Fruit fly (Drosophila melanogaster) whole organism, embryonic: ENCODE data around the gene CG10948.

Experiments
- Adf1 ChIP-seq: fragments of 200-800 bp; sonication (Bioruptor generic); IDR thresholded peaks from 2 replicates; pipeline ENCODE4 v1.3.6; 2022; ENCODE audit warnings: missing biosample characterization, missing genetic modification characterization
- CG10431 ChIP-seq: fragments of 200-800 bp; sonication (Bioruptor generic); optimal IDR thresholded peaks from 3 replicates; lab custom pipeline; 2018; ENCODE audit warnings: missing biosample characterization, mild to moderate bottlenecking, missing genetic modification characterization
- CG11456 ChIP-seq: fragments of 200-800 bp; sonication (Bioruptor generic); IDR thresholded peaks from 3 replicates; pipeline ENCODE4 v1.3.6; 2022; ENCODE audit warnings: missing biosample characterization, missing genetic modification characterization
- CG11723 ChIP-seq: fragments of 200-800 bp; sonication (Bioruptor generic); optimal IDR thresholded peaks from 2 replicates; lab custom pipeline; 2017; ENCODE audit warnings: missing biosample characterization, mild to moderate bottlenecking, missing genetic modification characterization
- CG13287 ChIP-seq: fragments of 200-800 bp; sonication (Bioruptor generic); IDR thresholded peaks from 2 replicates; pipeline ENCODE4 v1.3.6; 2022; ENCODE audit warnings: missing biosample characterization, missing genetic modification characterization; ENCODE audit not compliant: partially characterized antibody
- CG14441 ChIP-seq: fragments of 200-800 bp; sonication (Bioruptor generic); IDR thresholded peaks from 2 replicates; pipeline ENCODE4 v1.3.6; 2022; ENCODE audit warnings: missing biosample characterization, missing genetic modification characterization
- CG16815 ChIP-seq: fragments of 200-800 bp; sonication (Bioruptor generic); optimal IDR thresholded peaks from 3 replicates; lab custom pipeline; 2017; ENCODE audit warnings: missing biosample characterization, mild to moderate bottlenecking, missing genetic modification characterization
- CG1832 ChIP-seq: fragments of 200-800 bp; sonication (Bioruptor generic); optimal IDR thresholded peaks from 2 replicates; lab custom pipeline; 2017; ENCODE audit warnings: missing biosample characterization, mild to moderate bottlenecking, missing genetic modification characterization, inconsistent platforms
- CG2116 ChIP-seq: fragments of 200-800 bp; sonication (Bioruptor generic); optimal IDR thresholded peaks from 3 replicates; lab custom pipeline; 2018; ENCODE audit warnings: missing biosample characterization, mild to moderate bottlenecking, missing genetic modification characterization
- CG2120 ChIP-seq: fragments of 200-800 bp; sonication (Bioruptor generic); optimal IDR thresholded peaks from 3 replicates; lab custom pipeline; 2016; ENCODE audit warnings: missing biosample characterization, missing genetic modification characterization
- CG30403 ChIP-seq: fragments of 200-800 bp; sonication (Bioruptor generic); optimal IDR thresholded peaks from 3 replicates; lab custom pipeline; 2016; ENCODE audit warnings: missing biosample characterization, missing genetic modification characterization
- CG31365 ChIP-seq: fragments of 200-800 bp; sonication (Bioruptor generic); optimal IDR thresholded peaks from 2 replicates; lab custom pipeline; 2018; ENCODE audit warnings: missing biosample characterization, mild to moderate bottlenecking, missing genetic modification characterization
- CG42726 ChIP-seq: fragments of 200-800 bp; sonication (Bioruptor generic); IDR thresholded peaks from 2 replicates; pipeline ENCODE4 v1.3.6; 2022; ENCODE audit warnings: missing biosample characterization, missing genetic modification characterization; ENCODE audit not compliant: partially characterized antibody
- CG4707 ChIP-seq: fragments of 200-800 bp; sonication (Bioruptor generic); optimal IDR thresholded peaks from 2 replicates; lab custom pipeline; 2018; ENCODE audit warnings: missing biosample characterization, mild to moderate bottlenecking, missing genetic modification characterization, moderate library complexity
- CG5953 ChIP-seq: fragments of 200-800 bp; sonication (Bioruptor generic); IDR thresholded peaks from 2 replicates; pipeline ENCODE4 v1.3.6; 2022; ENCODE audit warnings: missing biosample characterization, missing genetic modification characterization
- CG7271 ChIP-seq: fragments of 200-800 bp; sonication (Bioruptor generic); optimal IDR thresholded peaks from 2 replicates; lab custom pipeline; 2018; ENCODE audit warnings: missing biosample characterization, mild to moderate bottlenecking, missing genetic modification characterization, moderate library complexity
- CG7839 ChIP-seq: fragments of 200-800 bp; sonication (Bioruptor generic); optimal IDR thresholded peaks from 3 replicates; lab custom pipeline; 2018; ENCODE audit warnings: missing biosample characterization, mild to moderate bottlenecking, missing genetic modification characterization, moderate library complexity
- CG9215 ChIP-seq: fragments of 200-800 bp; sonication (Bioruptor generic); IDR thresholded peaks from 2 replicates; pipeline ENCODE4 v1.3.6; 2022; ENCODE audit warnings: missing biosample characterization, missing genetic modification characterization
- CG9932 ChIP-seq: fragments of 200-800 bp; sonication (Bioruptor generic); IDR thresholded peaks from 2 replicates; pipeline ENCODE4 v1.3.6; 2022; ENCODE audit warnings: missing biosample characterization, missing genetic modification characterization
- Elba2 ChIP-seq: fragments of 200-800 bp; sonication (Bioruptor generic); optimal IDR thresholded peaks from 3 replicates; lab custom pipeline; 2016; ENCODE audit warnings: missing biosample characterization, missing genetic modification characterization
- H15 ChIP-seq: fragments of 200-800 bp; sonication (Bioruptor generic); IDR thresholded peaks from 3 replicates; pipeline ENCODE4 v1.3.6; 2022; ENCODE audit warnings: missing biosample characterization, missing genetic modification characterization
- HLH54F ChIP-seq: fragments of 200-800 bp; sonication (Bioruptor generic); optimal IDR thresholded peaks from 3 replicates; lab custom pipeline; 2016; ENCODE audit warnings: missing biosample characterization, missing genetic modification characterization
- Hmr ChIP-seq: fragments of 200-800 bp; sonication (Bioruptor generic); optimal IDR thresholded peaks from 3 replicates; lab custom pipeline; 2017; ENCODE audit warnings: mild to moderate bottlenecking, missing biosample characterization, missing genetic modification reagents, missing genetic modification characterization
- Hr78 ChIP-seq, 2 experiments: fragments of 200-800 bp in 1 of 2; fragments of >200 bp in 1 of 2; sonication (Bioruptor generic) in 1 of 2; optimal IDR thresholded peaks; 2 replicates each; lab custom pipeline; 2017 to 2019; ENCODE audit warnings: missing biosample characterization in 2 of 2, missing genetic modification characterization in 2 of 2, mild to moderate bottlenecking in 1 of 2, moderate library complexity in 1 of 2
- Lim3 ChIP-seq: fragments of 200-800 bp; sonication (Bioruptor generic); IDR thresholded peaks from 2 replicates; pipeline ENCODE4 v1.3.6; 2022; ENCODE audit warnings: missing biosample characterization, missing genetic modification characterization
- MBD-R2 ChIP-seq: fragments of 200-800 bp; sonication (Bioruptor generic); IDR thresholded peaks from 2 replicates; pipeline ENCODE4 v1.3.6; 2022; ENCODE audit warnings: missing biosample characterization, missing genetic modification characterization
- Ravus ChIP-seq: fragments of 200-800 bp; sonication (Bioruptor generic); IDR thresholded peaks from 2 replicates; pipeline ENCODE4 v1.3.6; 2022; ENCODE audit warnings: missing biosample characterization, missing genetic modification characterization
- Side ChIP-seq: fragments of 200-800 bp; sonication (Bioruptor generic); optimal IDR thresholded peaks from 2 replicates; lab custom pipeline; 2016; ENCODE audit warnings: missing biosample characterization, missing genetic modification characterization
- TFAM ChIP-seq: fragments of 200-800 bp; sonication (Bioruptor generic); optimal IDR thresholded peaks from 2 replicates; lab custom pipeline; 2017; ENCODE audit warnings: missing biosample characterization, missing genetic modification characterization, inconsistent platforms
- Xrp1 ChIP-seq: fragments of 200-800 bp; sonication (Bioruptor generic); IDR thresholded peaks from 2 replicates; pipeline ENCODE4 v1.3.6; 2022; ENCODE audit warnings: missing biosample characterization, missing genetic modification characterization
- ab ChIP-seq: fragments of 200-800 bp; sonication (Bioruptor generic); optimal IDR thresholded peaks from 2 replicates; lab custom pipeline; 2016; ENCODE audit warnings: missing biosample characterization, missing genetic modification characterization
- abd-A ChIP-seq: fragments of 200-800 bp; sonication (Bioruptor generic); optimal IDR thresholded peaks from 3 replicates; lab custom pipeline; 2019; ENCODE audit warnings: missing biosample characterization, mild to moderate bottlenecking, missing genetic modification characterization, moderate library complexity
- dysf ChIP-seq: fragments of 200-800 bp; sonication (Bioruptor generic); IDR thresholded peaks from 3 replicates; pipeline ENCODE4 v1.3.6; 2022; ENCODE audit warnings: missing biosample characterization, missing genetic modification characterization
- en ChIP-seq: fragments of 200-800 bp; sonication (Bioruptor generic); optimal IDR thresholded peaks from 2 replicates; lab custom pipeline; 2016; ENCODE audit warnings: missing biosample characterization, missing genetic modification characterization
- gcm2 ChIP-seq: fragments of 200-800 bp; sonication (Bioruptor generic); optimal IDR thresholded peaks from 2 replicates; lab custom pipeline; 2016; ENCODE audit warnings: missing biosample characterization, missing genetic modification characterization
- grau ChIP-seq: fragments of 200-800 bp; optimal IDR thresholded peaks from 3 replicates; lab custom pipeline; 2019; ENCODE audit warnings: missing biosample characterization, mild to moderate bottlenecking, missing genetic modification characterization, moderate library complexity
- her ChIP-seq: fragments of 200-800 bp; sonication (Bioruptor generic); optimal IDR thresholded peaks from 2 replicates; lab custom pipeline; 2016; ENCODE audit warnings: missing biosample characterization, missing genetic modification characterization
- ind ChIP-seq: fragments of 200-800 bp; sonication (Bioruptor generic); optimal IDR thresholded peaks from 3 replicates; lab custom pipeline; 2016; ENCODE audit warnings: missing biosample characterization, missing genetic modification characterization
- kah ChIP-seq: fragments of 200-800 bp; sonication (Bioruptor generic); optimal IDR thresholded peaks from 2 replicates; lab custom pipeline; 2018; ENCODE audit warnings: missing biosample characterization, mild to moderate bottlenecking, missing genetic modification characterization
- luna ChIP-seq: fragments of 200-800 bp; sonication (Bioruptor generic); optimal IDR thresholded peaks from 2 replicates; lab custom pipeline; 2016; ENCODE audit warnings: missing biosample characterization, missing genetic modification characterization
- nom ChIP-seq: fragments of 200-800 bp; sonication (Bioruptor generic); optimal IDR thresholded peaks from 2 replicates; lab custom pipeline; 2017; ENCODE audit warnings: missing biosample characterization, missing genetic modification characterization, mild to moderate bottlenecking, moderate library complexity, missing genetic modification reagents
- pita ChIP-seq: fragments of 200-800 bp; sonication (Bioruptor generic); optimal IDR thresholded peaks from 2 replicates; lab custom pipeline; 2017; ENCODE audit warnings: missing biosample characterization, mild to moderate bottlenecking, missing genetic modification characterization
- psq ChIP-seq: fragments of 200-800 bp; sonication (Bioruptor generic); optimal IDR thresholded peaks from 2 replicates; lab custom pipeline; 2017; ENCODE audit warnings: missing biosample characterization, missing genetic modification characterization
- row ChIP-seq: fragments of 200-800 bp; sonication (Bioruptor generic); IDR thresholded peaks from 3 replicates; pipeline ENCODE4 v1.3.6; 2022; ENCODE audit warnings: missing biosample characterization, missing genetic modification characterization
- schlank ChIP-seq: fragments of 200-800 bp; sonication (Bioruptor generic); optimal IDR thresholded peaks from 2 replicates; lab custom pipeline; 2018; ENCODE audit warnings: missing biosample characterization, mild to moderate bottlenecking, missing genetic modification characterization
- sim ChIP-seq: fragments of 200-800 bp; sonication (Bioruptor generic); IDR thresholded peaks from 2 replicates; pipeline ENCODE4 v1.3.6; 2022; ENCODE audit warnings: missing biosample characterization, missing genetic modification characterization
- tgo ChIP-seq: fragments of 200-800 bp; sonication (Bioruptor generic); IDR thresholded peaks from 3 replicates; pipeline ENCODE4 v1.3.6; 2022; ENCODE audit warnings: missing biosample characterization, missing genetic modification characterization
- tio ChIP-seq: fragments of 200-800 bp; sonication (Bioruptor generic); optimal IDR thresholded peaks from 2 replicates; lab custom pipeline; 2017; ENCODE audit warnings: missing biosample characterization, missing genetic modification characterization, inconsistent platforms
- tll ChIP-seq, 2 experiments: fragments of 200-800 bp in 1 of 2; fragments of >200 bp in 1 of 2; sonication (Bioruptor generic) in 1 of 2; optimal IDR thresholded peaks; 2 replicates each; lab custom pipeline; 2017 to 2019; ENCODE audit warnings: missing biosample characterization in 2 of 2, missing genetic modification characterization in 2 of 2, mild to moderate bottlenecking in 1 of 2, moderate library complexity in 1 of 2

CG10948 gene

dm6 chr3L:12835511-12836479, 14.1 kb downstream of the CG10948 start (continued):
- no peak for TF ChIP-seq sim (GFP tag; lab: Robert Waterston, UW)
- TF ChIP-seq CG1832, result no peak
- TF ChIP-seq gcm2 (GFP tag; lab: Kevin White, UChicago), result no peak
- no peak for TF ChIP-seq TFAM (GFP tag; lab: Kevin White, UChicago)
- no peak for TF ChIP-seq en (GFP tag; lab: Kevin White, UChicago)
- TF ChIP-seq CG7839, result no peak
- no peak for TF ChIP-seq ind
- no peak for TF ChIP-seq Side
- TF ChIP-seq tio (GFP tag; lab: Kevin White, UChicago), result no peak
- TF ChIP-seq CG9215 (GFP tag; lab: Robert Waterston, UW), result no peak
- TF ChIP-seq CG11456 (GFP tag; lab: Robert Waterston, UW), result no peak
- TF ChIP-seq CG11723 (GFP tag; lab: Kevin White, UChicago), result no peak
- peak; percentile 34 for TF ChIP-seq CG4707 (GFP tag; lab: Kevin White, UChicago)
- TF ChIP-seq her (GFP tag; lab: Kevin White, UChicago), result no peak
- TF ChIP-seq Elba2 (GFP tag; lab: Kevin White, UChicago), result no peak
- TF ChIP-seq row (GFP tag; lab: Robert Waterston, UW), result no peak; the same call in 2 of the 3 replicates
- no peak for TF ChIP-seq H15
- no peak for TF ChIP-seq HLH54F (GFP tag; lab: Kevin White, UChicago)
- no peak for TF ChIP-seq Hmr (GFP tag; lab: Kevin White, UChicago)
- no peak for TF ChIP-seq MBD-R2
- no peak for TF ChIP-seq CG2120 (GFP tag; lab: Kevin White, UChicago)
- TF ChIP-seq tgo (GFP tag; lab: Robert Waterston, UW), result no peak
- no peak for TF ChIP-seq CG42726 (GFP tag; lab: Robert Waterston, UW)
- no peak for TF ChIP-seq abd-A (tag; lab: Kevin White, UChicago)
- TF ChIP-seq CG10431, result no peak
- TF ChIP-seq grau (tag; lab: Kevin White, UChicago), result no peak
- peak; percentile 23 for TF ChIP-seq pita
- no peak for TF ChIP-seq psq (GFP tag; lab: Kevin White, UChicago)
- no peak for TF ChIP-seq Adf1 (GFP tag; lab: Robert Waterston, UW)
- no peak for TF ChIP-seq Lim3
- TF ChIP-seq CG16815 (GFP tag; lab: Kevin White, UChicago), result no peak
- TF ChIP-seq CG31365, result no peak
- no peak for TF ChIP-seq tll (GFP tag; optimal IDR thresholded peaks at IDR 0.05; lab: Kevin White, UChicago)
- TF ChIP-seq CG7271 (tag; lab: Kevin White, UChicago), result no peak
- TF ChIP-seq Ravus (GFP tag; lab: Robert Waterston, UW), result no peak
- TF ChIP-seq CG5953 (GFP tag; lab: Robert Waterston, UW), result no peak
- no peak for TF ChIP-seq CG13287
- no peak for TF ChIP-seq schlank (tag; lab: Kevin White, UChicago)
- TF ChIP-seq dysf (GFP tag; lab: Robert Waterston, UW), result no peak
- no peak for TF ChIP-seq CG30403 (GFP tag; lab: Kevin White, UChicago)
- TF ChIP-seq Xrp1 (GFP tag; lab: Robert Waterston, UW), result no peak
- peak in 1 of 2 experiments; percentile 17 for TF ChIP-seq Hr78 (GFP tag; optimal IDR thresholded peaks at IDR 0.05; lab: Kevin White, UChicago)
- TF ChIP-seq luna (GFP tag; lab: Kevin White, UChicago), result no peak
- no peak for TF ChIP-seq CG9932 (GFP tag; lab: Robert Waterston, UW)
- no peak for TF ChIP-seq nom (GFP tag; lab: Kevin White, UChicago)
- no peak for TF ChIP-seq CG2116 (GFP tag; lab: Kevin White, UChicago)
- TF ChIP-seq CG14441 (GFP tag; lab: Robert Waterston, UW), result no peak
- no peak for TF ChIP-seq ab (GFP tag; lab: Kevin White, UChicago)
- no peak for TF ChIP-seq kah (GFP tag; lab: Kevin White, UChicago)
